Worm (Caenorhabditis elegans) whole organism, L4 larva: ENCODE measurements around the gene fbxa-209.

ENCODE experiments used
- F26F4.8 ChIP-seq: fragments of 200-800 bp; sonication (Bioruptor generic); conservative IDR thresholded peaks from 2 replicates; pipeline ENCODE4 v1.3.6; 2022; ENCODE audit warnings: missing genetic modification characterization, missing compliant biosample characterization
- F37D6.2 ChIP-seq: sonication (generic microtip); optimal IDR thresholded peaks from 2 replicates; lab custom pipeline; 2016; ENCODE audit warnings: mild to moderate bottlenecking, missing genetic modification characterization, missing compliant biosample characterization
- F44E2.7 ChIP-seq: fragments of 200-800 bp; sonication (Bioruptor generic); IDR thresholded peaks from 2 replicates; pipeline ENCODE4 v2.1.2; 2022; ENCODE audit warnings: missing genetic modification characterization, missing compliant biosample characterization
- Y105C5A.15 ChIP-seq: fragments of 200-800 bp; sonication (Bioruptor generic); IDR thresholded peaks from 2 replicates; pipeline ENCODE4 v1.3.6; 2022; ENCODE audit warnings: missing genetic modification characterization, missing compliant biosample characterization
- Y48G9A.11 ChIP-seq: fragments of 200-800 bp; sonication (Bioruptor generic); IDR thresholded peaks from 2 replicates; pipeline ENCODE4 v1.3.6; 2022; ENCODE audit warnings: missing genetic modification reagents, missing genetic modification characterization, missing compliant biosample characterization
- ceh-32 ChIP-seq: sonication (generic microtip); optimal IDR thresholded peaks from 2 replicates; lab custom pipeline; 2016; ENCODE audit warnings: mild to moderate bottlenecking, missing genetic modification characterization, missing compliant biosample characterization; ENCODE audit not compliant: poor library complexity
- ceh-44 ChIP-seq: fragments of 200-800 bp; sonication (Bioruptor generic); IDR thresholded peaks from 2 replicates; pipeline ENCODE4 v1.3.6; 2022; ENCODE audit warnings: missing genetic modification reagents, missing genetic modification characterization, missing compliant biosample characterization
- cey-2 ChIP-seq: sonication (generic microtip); optimal IDR thresholded peaks from 3 replicates; lab custom pipeline; 2017; ENCODE audit warnings: missing genetic modification characterization, mild to moderate bottlenecking, missing compliant biosample characterization, antibody characterized with exemption, borderline replicate concordance; ENCODE audit not compliant: insufficient read depth
- ctbp-1 ChIP-seq: fragments of 200-800 bp; sonication (Bioruptor generic); IDR thresholded peaks from 2 replicates; pipeline ENCODE4 v1.3.6; 2022; ENCODE audit warnings: missing genetic modification reagents, missing genetic modification characterization, missing compliant biosample characterization
- daf-16 ChIP-seq, 3 experiments: sonication (generic microtip); optimal IDR thresholded peaks; 2 replicates each; lab custom pipeline; 2016 to 2017; ENCODE audit warnings: missing genetic modification characterization in 3 of 3, missing genetic modification reagents in 3 of 3, mild to moderate bottlenecking in 2 of 3, missing compliant biosample characterization in 2 of 3, missing biosample characterization in 1 of 3, moderate library complexity in 1 of 3
- daf-19 ChIP-seq: fragments of 200-800 bp; sonication (Bioruptor generic); conservative IDR thresholded peaks from 2 replicates; pipeline ENCODE4 v1.3.6; 2022; ENCODE audit warnings: missing genetic modification characterization, missing compliant biosample characterization
- egl-43 ChIP-seq: fragments of 200-800 bp; sonication (Bioruptor generic); IDR thresholded peaks from 2 replicates; pipeline ENCODE4 v1.3.6; 2022; ENCODE audit warnings: missing genetic modification reagents, missing genetic modification characterization, missing compliant biosample characterization
- lin-1 ChIP-seq: fragments of 200-800 bp; sonication (Bioruptor generic); IDR thresholded peaks from 2 replicates; pipeline ENCODE4 v1.3.6; 2022; ENCODE audit warnings: missing genetic modification reagents, missing genetic modification characterization, missing compliant biosample characterization
- lin-29 ChIP-seq: fragments of 200-800 bp; sonication (Bioruptor generic); IDR thresholded peaks from 2 replicates; pipeline ENCODE4 v1.3.6; 2022; ENCODE audit warnings: missing genetic modification reagents, missing genetic modification characterization, missing compliant biosample characterization
- madf-5 ChIP-seq, 2 experiments: fragments of 200-800 bp; sonication (Bioruptor generic); IDR thresholded peaks; 2 replicates each; pipeline ENCODE4 v1.3.6; 2022; ENCODE audit warnings: missing compliant biosample characterization in 2 of 2, missing genetic modification characterization in 2 of 2
- mdl-1 ChIP-seq, 2 experiments: fragments of 150-350 bp in 1 of 2; sonication (generic microtip) in 1 of 2; optimal IDR thresholded peaks; 2 replicates each; lab custom pipeline; 2014 to 2017; ENCODE audit warnings: missing biosample characterization in 2 of 2, missing genetic modification characterization in 2 of 2
- mdt-29 ChIP-seq: fragments of 200-800 bp; sonication (Bioruptor generic); IDR thresholded peaks from 2 replicates; pipeline ENCODE4 v1.3.6; 2022; ENCODE audit warnings: missing genetic modification reagents, missing genetic modification characterization, missing compliant biosample characterization
- mes-2 ChIP-seq: sonication (generic microtip); optimal IDR thresholded peaks from 2 replicates; lab custom pipeline; 2016; ENCODE audit warnings: missing genotype, mild to moderate bottlenecking, missing genetic modification characterization, missing compliant biosample characterization; ENCODE audit not compliant: poor library complexity, severe bottlenecking
- nhr-102 ChIP-seq: sonication (generic microtip); optimal IDR thresholded peaks from 2 replicates; lab custom pipeline; 2016; ENCODE audit warnings: mild to moderate bottlenecking, missing genetic modification characterization, moderate library complexity, missing compliant biosample characterization
- nhr-111 ChIP-seq: fragments of 200-800 bp; sonication (Bioruptor generic); optimal IDR thresholded peaks from 2 replicates; lab custom pipeline; 2018; ENCODE audit warnings: mild to moderate bottlenecking, missing genetic modification characterization, missing compliant biosample characterization
- nhr-25 ChIP-seq: sonication (generic microtip); optimal IDR thresholded peaks from 2 replicates; lab custom pipeline; 2017; ENCODE audit warnings: missing genetic modification characterization, mild to moderate bottlenecking, missing compliant biosample characterization, antibody characterized with exemption, moderate library complexity, borderline replicate concordance; ENCODE audit not compliant: insufficient read depth
- nhr-28 ChIP-seq: fragments of 150-350 bp; optimal IDR thresholded peaks from 2 replicates; lab custom pipeline; 2014; ENCODE audit warnings: missing biosample characterization, missing genetic modification characterization
- nhr-42 ChIP-seq: fragments of 200-800 bp; sonication (Bioruptor generic); IDR thresholded peaks from 2 replicates; pipeline ENCODE4 v1.3.6; 2022; ENCODE audit warnings: missing genetic modification characterization, missing compliant biosample characterization
- nhr-48 ChIP-seq: sonication (generic microtip); optimal IDR thresholded peaks from 2 replicates; lab custom pipeline; 2016; ENCODE audit warnings: mild to moderate bottlenecking, missing genetic modification characterization, missing compliant biosample characterization
- pha-4 ChIP-seq, 2 experiments: fragments of 150-350 bp in 1 of 2; fragments of 200-800 bp in 1 of 2; sonication (Bioruptor generic) in 1 of 2; IDR thresholded peaks in 1 of 2; optimal IDR thresholded peaks in 1 of 2; 2 replicates each; pipeline versions ENCODE4 v1.3.6 to Lab custom; 2014 to 2022; ENCODE audit warnings: missing genetic modification characterization in 2 of 2, missing genetic modification reagents in 2 of 2, missing biosample characterization in 1 of 2, missing compliant biosample characterization in 1 of 2
- php-3 ChIP-seq: fragments of 200-800 bp; sonication (Bioruptor generic); IDR thresholded peaks from 2 replicates; pipeline ENCODE4 v1.3.6; 2022; ENCODE audit warnings: missing genetic modification reagents, missing genetic modification characterization, missing compliant biosample characterization
- pqm-1 ChIP-seq: sonication (generic microtip); optimal IDR thresholded peaks from 2 replicates; lab custom pipeline; 2017; ENCODE audit warnings: missing biosample characterization, missing genetic modification characterization
- saeg-2 ChIP-seq: fragments of 200-800 bp; sonication (Bioruptor generic); IDR thresholded peaks from 2 replicates; pipeline ENCODE4 v1.3.6; 2022; ENCODE audit warnings: missing genetic modification reagents, missing genetic modification characterization, missing compliant biosample characterization
- sdz-12 ChIP-seq: fragments of 200-800 bp; sonication (Bioruptor generic); optimal IDR thresholded peaks from 2 replicates; lab custom pipeline; 2018; ENCODE audit warnings: mild to moderate bottlenecking, missing genetic modification characterization, missing compliant biosample characterization
- skn-1 ChIP-seq: fragments of 150-350 bp; optimal IDR thresholded peaks from 2 replicates; lab custom pipeline; 2014; ENCODE audit warnings: missing biosample characterization, missing genetic modification characterization
- snpc-4 ChIP-seq: fragments of 150-350 bp; optimal IDR thresholded peaks from 2 replicates; lab custom pipeline; 2014; ENCODE audit warnings: missing biosample characterization, missing genetic modification characterization
- spr-3 ChIP-seq: fragments of 200-800 bp; sonication (Bioruptor generic); optimal IDR thresholded peaks from 2 replicates; lab custom pipeline; 2018; ENCODE audit warnings: mild to moderate bottlenecking, missing genetic modification characterization, missing compliant biosample characterization
- tag-97 ChIP-seq: fragments of 200-800 bp; sonication (Bioruptor generic); IDR thresholded peaks from 2 replicates; pipeline ENCODE4 v1.3.6; 2022; ENCODE audit warnings: missing genetic modification characterization, missing compliant biosample characterization
- tra-1 ChIP-seq: fragments of 200-800 bp; sonication (Bioruptor generic); IDR thresholded peaks from 2 replicates; pipeline ENCODE4 v1.3.6; 2022; ENCODE audit warnings: missing genetic modification reagents, missing genetic modification characterization, missing compliant biosample characterization
- unc-62 ChIP-seq, 3 experiments: fragments of 150-350 bp in 1 of 3; sonication (generic microtip); optimal IDR thresholded peaks in 2 of 3; peaks in 1 of 3; 1 replicate in 1 of 3; 2 replicates in 2 of 3; lab custom pipeline; 2014 to 2017; ENCODE audit warnings: missing biosample characterization in 3 of 3, missing genetic modification characterization in 3 of 3, missing genetic modification reagents in 3 of 3, missing genotype in 1 of 3
- zip-2 ChIP-seq: fragments of 150-350 bp; optimal IDR thresholded peaks from 2 replicates; lab custom pipeline; 2014; ENCODE audit warnings: missing biosample characterization, missing genetic modification characterization
- ztf-11 ChIP-seq: fragments of 150-350 bp; optimal IDR thresholded peaks from 2 replicates; lab custom pipeline; 2014; ENCODE audit warnings: missing biosample characterization, missing genetic modification characterization

The fbxa-209 gene

ce11 chrV:15451421-15451820, 24.6 kb upstream of the fbxa-209 start, which contains the start of gene srw-33:
Gene srw-33, minus strand, starts transcription at chrV:15451521.
- TF ChIP-seq pha-4 (GFP tag; IDR thresholded peaks at IDR 0.05; lab: Robert Waterston, UW), result no peak
- TF ChIP-seq pha-4 (tag; optimal IDR thresholded peaks at IDR 0.05; lab: Kevin White, UChicago), result no peak
- TF ChIP-seq ceh-44 (GFP tag; lab: Robert Waterston, UW), result no peak
- no peak for TF ChIP-seq snpc-4 (tag; lab: Kevin White, UChicago)
- no peak for TF ChIP-seq lin-29 (GFP tag; lab: Robert Waterston, UW)

ce11 chrV:15448865-15449264, 22.0 kb upstream of the fbxa-209 start, which contains the start of gene T26H5.14:
Gene T26H5.14, plus strand, starts transcription at chrV:15449165.
- TF ChIP-seq pha-4 (GFP tag; IDR thresholded peaks at IDR 0.05; lab: Robert Waterston, UW), result no peak
- TF ChIP-seq pha-4 (tag; optimal IDR thresholded peaks at IDR 0.05; lab: Kevin White, UChicago), result no peak
- TF ChIP-seq Y105C5A.15 (GFP tag; lab: Robert Waterston, UW), result no peak
- TF ChIP-seq mdt-29, result no peak
- no peak for TF ChIP-seq lin-1 (GFP tag; lab: Robert Waterston, UW)
- TF ChIP-seq madf-5 (GFP tag; IDR thresholded peaks at IDR 0.05; lab: Robert Waterston, UW), result no peak
- TF ChIP-seq spr-3 (GFP tag; lab: Kevin White, UChicago), result no peak

ce11 chrV:15448408-15448807, 21.6 kb upstream of the fbxa-209 start, which contains the start of gene T26H5.4:
Gene T26H5.4, minus strand, starts transcription at chrV:15448701.
- TF ChIP-seq ztf-11 (tag; lab: Kevin White, UChicago) (no peak), php-3 (peak; percentile 69; the same call in 1 of the 2 replicates), nhr-42 (no peak), F37D6.2 (tag; lab: Kevin White, UChicago) (no peak), saeg-2 (no peak), ceh-32 (no peak), F44E2.7 (GFP tag; lab: Robert Waterston, UW) (no peak), cey-2 (no peak), tra-1 (GFP tag; lab: Robert Waterston, UW) (no peak), nhr-111 (GFP tag; lab: Kevin White, UChicago) (no peak), sdz-12 (GFP tag; lab: Kevin White, UChicago) (no peak), daf-16 (GFP tag; optimal IDR thresholded peaks at IDR 0.05; lab: Kevin White, UChicago) (no peak), daf-16 (tag; optimal IDR thresholded peaks at IDR 0.05; lab: Kevin White, UChicago) (peak; percentile 37), nhr-28 (tag; lab: Kevin White, UChicago) (peak; percentile 18), nhr-48 (tag; lab: Kevin White, UChicago) (no peak), pqm-1 (tag; lab: Kevin White, UChicago) (peak; percentile 21), Y48G9A.11 (GFP tag; lab: Robert Waterston, UW) (no peak)

ce11 chrV:15445437-15445836, 18.6 kb upstream of the fbxa-209 start, which contains the start of gene srh-239:
Gene srh-239, plus strand, starts transcription at chrV:15445737.
- no peak for TF ChIP-seq php-3
- no peak for TF ChIP-seq tag-97 (GFP tag; lab: Robert Waterston, UW)
- TF ChIP-seq ctbp-1, result no peak
- TF ChIP-seq nhr-111 (GFP tag; lab: Kevin White, UChicago), result no peak
- TF ChIP-seq egl-43, result no peak
- TF ChIP-seq daf-19 (GFP tag; lab: Robert Waterston, UW), result no peak
- no peak for TF ChIP-seq snpc-4 (tag; lab: Kevin White, UChicago)
- no peak for TF ChIP-seq mdl-1 (tag; optimal IDR thresholded peaks at IDR 0.05; lab: Kevin White, UChicago)
- no peak for TF ChIP-seq ceh-32

- TF ChIP-seq zip-2 (no peak), nhr-102 (tag; lab: Kevin White, UChicago) (no peak), tra-1 (GFP tag; lab: Robert Waterston, UW) (no peak), F37D6.2 (tag; lab: Kevin White, UChicago) (no peak), lin-29 (GFP tag; lab: Robert Waterston, UW) (no peak), mes-2 (tag; lab: Kevin White, UChicago) (no peak), nhr-25 (no peak), ceh-44 (GFP tag; lab: Robert Waterston, UW) (no peak), daf-16 (GFP tag; optimal IDR thresholded peaks at IDR 0.05; lab: Kevin White, UChicago) (no peak), daf-16 (tag; optimal IDR thresholded peaks at IDR 0.05; lab: Kevin White, UChicago) (peak; percentile 39), Y48G9A.11 (GFP tag; lab: Robert Waterston, UW) (no peak), pqm-1 (tag; lab: Kevin White, UChicago) (peak; percentile 12), skn-1 (tag; lab: Kevin White, UChicago) (no peak), nhr-28 (tag; lab: Kevin White, UChicago) (peak; percentile 45), F26F4.8 (GFP tag; lab: Robert Waterston, UW) (no peak), unc-62 (GFP tag; optimal IDR thresholded peaks at IDR 0.05 in 1 of 2; lab: Kevin White, UChicago) (peak in 1 of 2 experiments; percentile 92), unc-62 (tag; optimal IDR thresholded peaks at IDR 0.05; lab: Kevin White, UChicago) (no peak)
These were observed 17.8 kb upstream of the fbxa-209 start, which contains the start of gene T26H5.9 for ce11 chrV:15444615-15445014. Gene T26H5.9, plus strand, starts transcription at chrV:15444916.
